Worm (Caenorhabditis elegans) whole organism, L4 larva: ENCODE results near the gene smc-6.

Experiments used
- F26F4.8 ChIP-seq: fragments of 200-800 bp; sonication (Bioruptor generic); conservative IDR thresholded peaks from 2 replicates; pipeline ENCODE4 v1.3.6; 2022; ENCODE audit warnings: missing genetic modification characterization, missing compliant biosample characterization
- F44E2.7 ChIP-seq: fragments of 200-800 bp; sonication (Bioruptor generic); IDR thresholded peaks from 2 replicates; pipeline ENCODE4 v2.1.2; 2022; ENCODE audit warnings: missing genetic modification characterization, missing compliant biosample characterization
- F49E8.2 ChIP-seq: sonication (generic microtip); optimal IDR thresholded peaks from 2 replicates; lab custom pipeline; 2016; ENCODE audit warnings: missing compliant biosample characterization, mild to moderate bottlenecking, missing genetic modification characterization, borderline replicate concordance
- T20F7.1 ChIP-seq: fragments of 200-800 bp; sonication (Bioruptor generic); optimal IDR thresholded peaks from 2 replicates; lab custom pipeline; 2018; ENCODE audit warnings: mild to moderate bottlenecking, missing genetic modification characterization, missing compliant biosample characterization
- Y48G9A.11 ChIP-seq: fragments of 200-800 bp; sonication (Bioruptor generic); IDR thresholded peaks from 2 replicates; pipeline ENCODE4 v1.3.6; 2022; ENCODE audit warnings: missing genetic modification reagents, missing genetic modification characterization, missing compliant biosample characterization
- aha-1 ChIP-seq: fragments of 150-350 bp; peaks from one replicate; lab custom pipeline; 2014; ENCODE audit warnings: missing biosample characterization, missing genetic modification characterization
- aly-2 ChIP-seq: sonication (generic microtip); optimal IDR thresholded peaks from 2 replicates; lab custom pipeline; 2018; ENCODE audit warnings: missing biosample characterization, missing genetic modification characterization
- ceh-82 ChIP-seq: sonication (generic microtip); optimal IDR thresholded peaks from 2 replicates; lab custom pipeline; 2017; ENCODE audit warnings: missing biosample characterization, missing genetic modification characterization
- ces-1 ChIP-seq: fragments of 150-350 bp; sonication (generic microtip); optimal IDR thresholded peaks from 4 replicates; lab custom pipeline; 2014; ENCODE audit warnings: missing biosample characterization, missing genetic modification reagents, missing genetic modification characterization
- daf-16 ChIP-seq, 3 experiments: sonication (generic microtip); optimal IDR thresholded peaks; 2 replicates each; lab custom pipeline; 2016 to 2017; ENCODE audit warnings: missing genetic modification characterization in 3 of 3, missing genetic modification reagents in 3 of 3, mild to moderate bottlenecking in 2 of 3, missing compliant biosample characterization in 2 of 3, missing biosample characterization in 1 of 3, moderate library complexity in 1 of 3
- dmd-9 ChIP-seq: fragments of 200-800 bp; sonication (Bioruptor generic); IDR thresholded peaks from 2 replicates; pipeline ENCODE4 v1.3.6; 2022; ENCODE audit warnings: missing genetic modification reagents, missing genetic modification characterization, missing compliant biosample characterization
- egl-43 ChIP-seq: fragments of 200-800 bp; sonication (Bioruptor generic); IDR thresholded peaks from 2 replicates; pipeline ENCODE4 v1.3.6; 2022; ENCODE audit warnings: missing genetic modification reagents, missing genetic modification characterization, missing compliant biosample characterization
- fkh-10 ChIP-seq: fragments of 150-350 bp; optimal IDR thresholded peaks from 2 replicates; lab custom pipeline; 2014; ENCODE audit warnings: missing biosample characterization, missing genetic modification reagents, missing genetic modification characterization
- hif-1 ChIP-seq, 2 experiments: sonication (generic microtip); optimal IDR thresholded peaks; 2 replicates each; lab custom pipeline; 2016 to 2017; ENCODE audit warnings: missing compliant biosample characterization in 2 of 2, missing genetic modification characterization in 2 of 2, missing genetic modification reagents in 2 of 2, missing genotype in 2 of 2, mild to moderate bottlenecking in 1 of 2
- hlh-11 ChIP-seq: fragments of 200-800 bp; sonication (Bioruptor generic); optimal IDR thresholded peaks from 2 replicates; lab custom pipeline; 2018; ENCODE audit warnings: mild to moderate bottlenecking, missing genetic modification characterization, missing compliant biosample characterization
- lin-13 ChIP-seq: fragments of 150-350 bp; optimal IDR thresholded peaks from 2 replicates; lab custom pipeline; 2014; ENCODE audit warnings: missing biosample characterization, missing genetic modification reagents, missing genetic modification characterization
- lin-15B ChIP-seq: fragments of 150-350 bp; sonication (generic microtip); optimal IDR thresholded peaks from 3 replicates; lab custom pipeline; 2014; ENCODE audit warnings: missing biosample characterization, missing genetic modification characterization
- lin-38 ChIP-seq: fragments of 200-800 bp; sonication (Bioruptor generic); IDR thresholded peaks from 2 replicates; pipeline ENCODE4 v1.3.6; 2022; ENCODE audit warnings: missing genetic modification reagents, missing genetic modification characterization, missing compliant biosample characterization
- lin-39 ChIP-seq: fragments of 150-350 bp; optimal IDR thresholded peaks from 2 replicates; lab custom pipeline; 2014; ENCODE audit warnings: missing biosample characterization, missing genetic modification reagents, missing genetic modification characterization
- lir-3 ChIP-seq: sonication (generic microtip); optimal IDR thresholded peaks from 2 replicates; lab custom pipeline; 2016; ENCODE audit warnings: mild to moderate bottlenecking, missing genetic modification characterization, missing compliant biosample characterization
- madf-5 ChIP-seq, 2 experiments: fragments of 200-800 bp; sonication (Bioruptor generic); IDR thresholded peaks; 2 replicates each; pipeline ENCODE4 v1.3.6; 2022; ENCODE audit warnings: missing compliant biosample characterization in 2 of 2, missing genetic modification characterization in 2 of 2
- nhr-111 ChIP-seq: fragments of 200-800 bp; sonication (Bioruptor generic); optimal IDR thresholded peaks from 2 replicates; lab custom pipeline; 2018; ENCODE audit warnings: mild to moderate bottlenecking, missing genetic modification characterization, missing compliant biosample characterization
- nhr-28 ChIP-seq: fragments of 150-350 bp; optimal IDR thresholded peaks from 2 replicates; lab custom pipeline; 2014; ENCODE audit warnings: missing biosample characterization, missing genetic modification characterization
- nhr-6 ChIP-seq: fragments of 150-350 bp; optimal IDR thresholded peaks from 2 replicates; lab custom pipeline; 2014; ENCODE audit warnings: missing biosample characterization, missing genetic modification characterization
- nhr-77 ChIP-seq: fragments of 150-350 bp; optimal IDR thresholded peaks from 2 replicates; lab custom pipeline; 2014; ENCODE audit warnings: missing biosample characterization, missing genetic modification characterization
- pqm-1 ChIP-seq: sonication (generic microtip); optimal IDR thresholded peaks from 2 replicates; lab custom pipeline; 2017; ENCODE audit warnings: missing biosample characterization, missing genetic modification characterization
- saeg-2 ChIP-seq: fragments of 200-800 bp; sonication (Bioruptor generic); IDR thresholded peaks from 2 replicates; pipeline ENCODE4 v1.3.6; 2022; ENCODE audit warnings: missing genetic modification reagents, missing genetic modification characterization, missing compliant biosample characterization
- set-16 ChIP-seq: fragments of 200-800 bp; sonication (Bioruptor generic); IDR thresholded peaks from 2 replicates; pipeline ENCODE4 v1.3.6; 2022; ENCODE audit warnings: missing genetic modification reagents, missing genetic modification characterization, missing compliant biosample characterization
- snpc-1.2 ChIP-seq: fragments of 200-800 bp; sonication (Bioruptor generic); IDR thresholded peaks from 2 replicates; pipeline ENCODE4 v1.3.6; 2022; ENCODE audit warnings: missing genetic modification reagents, missing genetic modification characterization, missing compliant biosample characterization
- unc-130 ChIP-seq: sonication (generic microtip); optimal IDR thresholded peaks from 2 replicates; lab custom pipeline; 2016; ENCODE audit warnings: missing genetic modification reagents, missing genetic modification characterization, missing compliant biosample characterization
- unc-62 ChIP-seq, 3 experiments: fragments of 150-350 bp in 1 of 3; sonication (generic microtip); optimal IDR thresholded peaks in 2 of 3; peaks in 1 of 3; 1 replicate in 1 of 3; 2 replicates in 2 of 3; lab custom pipeline; 2014 to 2017; ENCODE audit warnings: missing biosample characterization in 3 of 3, missing genetic modification characterization in 3 of 3, missing genetic modification reagents in 3 of 3, missing genotype in 1 of 3
- zfp-3 ChIP-seq: fragments of 200-800 bp; sonication (Bioruptor generic); conservative IDR thresholded peaks from 2 replicates; pipeline ENCODE4 v1.3.6; 2022; ENCODE audit warnings: missing genetic modification reagents, missing genetic modification characterization, missing compliant biosample characterization
- ztf-11 ChIP-seq: fragments of 150-350 bp; optimal IDR thresholded peaks from 2 replicates; lab custom pipeline; 2014; ENCODE audit warnings: missing biosample characterization, missing genetic modification characterization

Gene smc-6

ce11 chrII:11564127-11564526 lies 14.4 kb upstream of the smc-6 start, which contains the start of gene F54D5.15:
Gene F54D5.15, minus strand, starts transcription at chrII:11564227.
- TF ChIP-seq unc-62 (GFP tag; optimal IDR thresholded peaks at IDR 0.05 in 1 of 2; lab: Kevin White, UChicago), result no peak
- no peak for TF ChIP-seq unc-62 (tag; optimal IDR thresholded peaks at IDR 0.05; lab: Kevin White, UChicago)
- no peak for TF ChIP-seq hlh-11 (tag; lab: Kevin White, UChicago)
- no peak for TF ChIP-seq saeg-2 (GFP tag; lab: Robert Waterston, UW)
- no peak for TF ChIP-seq F26F4.8 (GFP tag; lab: Robert Waterston, UW)
- TF ChIP-seq T20F7.1, result no peak
- TF ChIP-seq set-16 (GFP tag; lab: Robert Waterston, UW), result no peak
- no peak for TF ChIP-seq nhr-28 (tag; lab: Kevin White, UChicago)
- no peak for TF ChIP-seq lin-15B (tag; lab: Kevin White, UChicago)
- no peak for TF ChIP-seq ceh-82
- no peak for TF ChIP-seq egl-43 (GFP tag; lab: Robert Waterston, UW)
- no peak for TF ChIP-seq lir-3 (tag; lab: Kevin White, UChicago)
- no peak for TF ChIP-seq F44E2.7 (GFP tag; lab: Robert Waterston, UW)
- no peak for TF ChIP-seq dmd-9 (GFP tag; lab: Robert Waterston, UW)
- TF ChIP-seq unc-130 (GFP tag; lab: Kevin White, UChicago), result no peak
- no peak for TF ChIP-seq daf-16 (GFP tag; optimal IDR thresholded peaks at IDR 0.05; lab: Kevin White, UChicago)
- TF ChIP-seq daf-16 (tag; optimal IDR thresholded peaks at IDR 0.05; lab: Kevin White, UChicago), result no peak
- no peak for TF ChIP-seq lin-38 (GFP tag; lab: Robert Waterston, UW)
- no peak for TF ChIP-seq F49E8.2
- no peak for TF ChIP-seq Y48G9A.11
- TF ChIP-seq lin-39 (tag; lab: Kevin White, UChicago), result no peak
- TF ChIP-seq snpc-1.2 (GFP tag; lab: Robert Waterston, UW), result no peak

ce11 chrII:11566970-11567711 lies 11.4 kb upstream of the smc-6 start, which contains the start of gene F54D5.5:
Gene F54D5.5, minus strand, starts transcription at chrII:11567020.
- TF ChIP-seq nhr-6 (tag; lab: Kevin White, UChicago) (peak; percentile 37), aha-1 (peak; percentile 43), egl-43 (GFP tag; lab: Robert Waterston, UW) (peak; percentile 69; the same call in 1 of the 2 replicates), unc-62 (GFP tag; optimal IDR thresholded peaks at IDR 0.05 in 1 of 2; lab: Kevin White, UChicago) (peak in 1 of 2 experiments; percentile 31), unc-62 (tag; optimal IDR thresholded peaks at IDR 0.05; lab: Kevin White, UChicago) (no peak), nhr-77 (tag; lab: Kevin White, UChicago) (no peak), Y48G9A.11 (no peak), set-16 (GFP tag; lab: Robert Waterston, UW) (peak; percentile 68), madf-5 (GFP tag; IDR thresholded peaks at IDR 0.05; lab: Robert Waterston, UW) (0 out of 4 replicates have a peak, but pooled peaks of 1 of the 2 experiments have one; percentile 60)

- no peak for TF ChIP-seq nhr-111
- TF ChIP-seq unc-62 (GFP tag; optimal IDR thresholded peaks at IDR 0.05 in 1 of 2; lab: Kevin White, UChicago), result no peak
- no peak for TF ChIP-seq unc-62 (tag; optimal IDR thresholded peaks at IDR 0.05; lab: Kevin White, UChicago)
- TF ChIP-seq aly-2, result no peak
- TF ChIP-seq zfp-3 (GFP tag; lab: Robert Waterston, UW), result no peak
- TF ChIP-seq hif-1 (tag; optimal IDR thresholded peaks at IDR 0.05; lab: Kevin White, UChicago), result no peak
- TF ChIP-seq F26F4.8 (GFP tag; lab: Robert Waterston, UW), result no peak
- no peak for TF ChIP-seq ztf-11 (tag; lab: Kevin White, UChicago)
- no peak for TF ChIP-seq lin-13
These were observed 9.8 kb upstream of the smc-6 start for ce11 chrII:11568670-11569069.

ce11 chrII:11569213-11569868 lies 9.2 kb upstream of the smc-6 start, which contains the start of the genes F54D5.23 and F54D5.4:
Gene F54D5.23, minus strand, starts transcription at chrII:11569287.
Gene F54D5.4, plus strand, starts transcription at chrII:11569818.
- TF ChIP-seq pqm-1 (tag; lab: Kevin White, UChicago), result peak; percentile 73
- no peak for TF ChIP-seq ces-1
- TF ChIP-seq fkh-10 (GFP tag; lab: Kevin White, UChicago), result no peak
- TF ChIP-seq, all 104 proteins: peak for 1
